Worm (Caenorhabditis elegans) whole organism, mixed stage, embryonic: ENCODE data around the gene srlf-15.

Experiments used
- blmp-1 ChIP-seq: fragments of 150-350 bp; optimal IDR thresholded peaks from 2 replicates; lab custom pipeline; 2014; ENCODE audit warnings: missing biosample characterization, missing genetic modification characterization
- flh-1 ChIP-seq: fragments of 200-800 bp; sonication (Bioruptor generic); optimal IDR thresholded peaks from 2 replicates; lab custom pipeline; 2018; ENCODE audit warnings: mild to moderate bottlenecking, missing genetic modification characterization, moderate library complexity, missing compliant biosample characterization
- lin-13 ChIP-seq: fragments of 150-350 bp; optimal IDR thresholded peaks from 2 replicates; lab custom pipeline; 2014; ENCODE audit warnings: missing biosample characterization, missing genetic modification characterization
- lsy-2 ChIP-seq: fragments of 150-350 bp; optimal IDR thresholded peaks from 2 replicates; lab custom pipeline; 2014; ENCODE audit warnings: missing biosample characterization, missing genetic modification characterization
- mep-1 ChIP-seq: fragments of 150-350 bp; optimal IDR thresholded peaks from 2 replicates; lab custom pipeline; 2017; ENCODE audit warnings: missing biosample characterization, missing genetic modification reagents, missing genetic modification characterization, inconsistent platforms
- nhr-12 ChIP-seq: fragments of 150-350 bp; optimal IDR thresholded peaks from 2 replicates; lab custom pipeline; 2014; ENCODE audit warnings: missing biosample characterization, missing genetic modification characterization
- nhr-28 ChIP-seq: fragments of 150-350 bp; optimal IDR thresholded peaks from 2 replicates; lab custom pipeline; 2014; ENCODE audit warnings: missing biosample characterization, missing genetic modification characterization
- pha-4 ChIP-seq: fragments of 150-350 bp; optimal IDR thresholded peaks from 2 replicates; lab custom pipeline; 2018; ENCODE audit warnings: missing biosample characterization, missing genetic modification reagents, missing genetic modification characterization
- snpc-4 ChIP-seq: fragments of 150-350 bp; optimal IDR thresholded peaks from 2 replicates; lab custom pipeline; 2014; ENCODE audit warnings: missing biosample characterization, missing genetic modification characterization
- unc-120 ChIP-seq: sonication (generic microtip); optimal IDR thresholded peaks from 2 replicates; lab custom pipeline; 2017; ENCODE audit warnings: missing genetic modification characterization, missing compliant biosample characterization; ENCODE audit not compliant: poor library complexity, severe bottlenecking

ce11 chrII:11012532-11013179 is 23.2 kb upstream of the srlf-15 start:
- TF ChIP-seq snpc-4 (tag; lab: Kevin White, UChicago) (no peak), pha-4 (tag; lab: Kevin White, UChicago) (no peak), lin-13 (no peak), flh-1 (GFP tag; lab: Kevin White, UChicago) (no peak), nhr-28 (no peak), unc-120 (no peak), lsy-2 (tag; lab: Kevin White, UChicago) (no peak), nhr-12 (tag; lab: Kevin White, UChicago) (no peak), mep-1 (tag; lab: Kevin White, UChicago) (no peak), blmp-1 (tag; lab: Kevin White, UChicago) (no peak)
